Fruit fly (Drosophila melanogaster): ENCODE results near the gene Moca-cyp.

Moca-cyp gene

dm6 chr3R:28328780-28329546 is 11.2 kb upstream of the Moca-cyp start (continued):
- TF ChIP-seq OdsH (GFP tag; optimal IDR thresholded peaks at IDR 0.05) (peak; percentile 76), CG15336 (GFP tag; IDR thresholded peaks at IDR 0.05) (peak; percentile 86), CG3032 (tag; optimal IDR thresholded peaks at IDR 0.05) (peak; percentile 79), CG8119 (GFP tag; IDR thresholded peaks at IDR 0.05) (peak; percentile 82), Eip93F (GFP tag; optimal IDR thresholded peaks at IDR 0.05) (no peak), svp (GFP tag) (peak; percentile 55), Met (GFP tag; optimal IDR thresholded peaks at IDR 0.05) (no peak), dsx (GFP tag; optimal IDR thresholded peaks at IDR 0.05; ENCODE audit: poor library complexity, severe bottlenecking) (peak; percentile 58), Smox (GFP tag; optimal IDR thresholded peaks at IDR 0.05) (no peak), cyc (GFP tag; optimal IDR thresholded peaks at IDR 0.05) (no peak), fkh (GFP tag; optimal IDR thresholded peaks at IDR 0.05) (peak; percentile 95), achi (GFP tag; optimal IDR thresholded peaks at IDR 0.05) (peak; percentile 71), Hr39 (GFP tag; optimal IDR thresholded peaks at IDR 0.05) (peak; percentile 21), Sox102F (GFP tag; optimal IDR thresholded peaks at IDR 0.05) (no peak), vri (GFP tag; optimal IDR thresholded peaks at IDR 0.05) (no peak), Sox14 (GFP tag; optimal IDR thresholded peaks at IDR 0.05) (peak; percentile 80), fd59A (GFP tag; optimal IDR thresholded peaks at IDR 0.05) (peak; percentile 76), CG31627 (GFP tag; optimal IDR thresholded peaks at IDR 0.05) (peak; percentile 7), CG9139 (GFP tag; optimal IDR thresholded peaks at IDR 0.05) (no peak), CG4318 (GFP tag; optimal IDR thresholded peaks at IDR 0.05) (peak; percentile 79), acj6 (GFP tag; optimal IDR thresholded peaks at IDR 0.05) (peak; percentile 83), CG8319 (GFP tag; optimal IDR thresholded peaks at IDR 0.05) (no peak), CG7368 (GFP tag; optimal IDR thresholded peaks at IDR 0.05) (no peak), Blimp-1 (GFP tag; optimal IDR thresholded peaks at IDR 0.05) (no peak), lz (GFP tag; optimal IDR thresholded peaks at IDR 0.05) (peak; percentile 26), CG10669 (GFP tag; optimal IDR thresholded peaks at IDR 0.05) (peak; percentile 79), CG6163 (GFP tag; IDR thresholded peaks at IDR 0.05) (peak; percentile 88), Sox15 (GFP tag; optimal IDR thresholded peaks at IDR 0.05) (peak; percentile 30), Ets96B (tag; optimal IDR thresholded peaks at IDR 0.05) (peak; percentile 84), Gug (GFP tag; IDR thresholded peaks at IDR 0.05) (peak; percentile 89), CG6792 (GFP tag; optimal IDR thresholded peaks at IDR 0.05) (peak; percentile 17)

- TF ChIP-seq cyc (GFP tag; optimal IDR thresholded peaks at IDR 0.05) (no peak), CG32006 (GFP tag; optimal IDR thresholded peaks at IDR 0.05) (peak; percentile 7), dac (GFP tag; optimal IDR thresholded peaks at IDR 0.05) (no peak), Sox15 (GFP tag; optimal IDR thresholded peaks at IDR 0.05) (no peak), CG8319 (GFP tag; optimal IDR thresholded peaks at IDR 0.05) (no peak), CG8119 (GFP tag; IDR thresholded peaks at IDR 0.05) (peak; percentile 32; the same call in 1 of the 3 replicates), dsx (GFP tag; optimal IDR thresholded peaks at IDR 0.05; ENCODE audit: poor library complexity, severe bottlenecking) (peak; percentile 10), OdsH (GFP tag; optimal IDR thresholded peaks at IDR 0.05) (peak; percentile 21), CG6808 (GFP tag; optimal IDR thresholded peaks at IDR 0.05) (peak; percentile 14), Eip78C (GFP tag) (peak; percentile 68), CG6792 (GFP tag; optimal IDR thresholded peaks at IDR 0.05) (no peak), acj6 (GFP tag; optimal IDR thresholded peaks at IDR 0.05) (peak; percentile 20), Sox14 (GFP tag; optimal IDR thresholded peaks at IDR 0.05) (no peak), CG7368 (GFP tag; optimal IDR thresholded peaks at IDR 0.05) (no peak), CG10631 (GFP tag; optimal IDR thresholded peaks at IDR 0.05) (no peak), CG31627 (GFP tag; optimal IDR thresholded peaks at IDR 0.05) (peak; percentile 11), CG1621 (tag; optimal IDR thresholded peaks at IDR 0.05) (no peak), esn (GFP tag; optimal IDR thresholded peaks at IDR 0.05) (no peak), fd85E (GFP tag; optimal IDR thresholded peaks at IDR 0.05) (no peak), vri (GFP tag; optimal IDR thresholded peaks at IDR 0.05) (peak; percentile 60), CG6163 (GFP tag; IDR thresholded peaks at IDR 0.05) (peak; percentile 56; the same call in 2 of the 3 replicates), CG6854 (GFP tag; optimal IDR thresholded peaks at IDR 0.05) (peak; percentile 28), Ets21C (GFP tag; optimal IDR thresholded peaks at IDR 0.05) (no peak), lz (GFP tag; optimal IDR thresholded peaks at IDR 0.05) (peak; percentile 8), spab (GFP tag; optimal IDR thresholded peaks at IDR 0.05) (no peak), Hr38 (GFP tag; optimal IDR thresholded peaks at IDR 0.05) (no peak), Smox (GFP tag; optimal IDR thresholded peaks at IDR 0.05) (peak; percentile 35), CG8632 (GFP tag; optimal IDR thresholded peaks at IDR 0.05) (peak; percentile 23), Met (GFP tag; optimal IDR thresholded peaks at IDR 0.05) (peak; percentile 13), CG11762 (GFP tag; optimal IDR thresholded peaks at IDR 0.05; ENCODE audit: insufficient read depth) (no peak)
These were observed 9.6 kb upstream of the Moca-cyp start for dm6 chr3R:28330266-28331125.
